Worm (Caenorhabditis elegans) whole organism, L1 larva: ENCODE measurements around the gene mbk-2.

Experiments used
- C34B4.2 ChIP-seq: sonication (generic microtip); optimal IDR thresholded peaks from 2 replicates; lab custom pipeline; 2017; ENCODE audit warnings: mild to moderate bottlenecking, missing genetic modification characterization, missing compliant biosample characterization
- F16B12.6 ChIP-seq: fragments of 150-350 bp; optimal IDR thresholded peaks from 2 replicates; lab custom pipeline; 2014; ENCODE audit warnings: missing biosample characterization, missing genetic modification characterization
- Y116A8C.19 ChIP-seq: sonication (generic microtip); optimal IDR thresholded peaks from 2 replicates; lab custom pipeline; 2016; ENCODE audit warnings: missing compliant biosample characterization, missing genetic modification characterization, borderline replicate concordance
- aha-1 ChIP-seq: fragments of 150-350 bp; optimal IDR thresholded peaks from 2 replicates; lab custom pipeline; 2014; ENCODE audit warnings: missing biosample characterization, missing genetic modification characterization
- alr-1 ChIP-seq: fragments of 200-800 bp; sonication (Bioruptor generic); optimal IDR thresholded peaks from 2 replicates; lab custom pipeline; 2018; ENCODE audit warnings: borderline replicate concordance, mild to moderate bottlenecking, missing genetic modification characterization, missing compliant biosample characterization
- aly-2 ChIP-seq: fragments of 150-350 bp; optimal IDR thresholded peaks from 2 replicates; lab custom pipeline; 2014; ENCODE audit warnings: missing biosample characterization, missing genetic modification characterization
- ceh-63 ChIP-seq: fragments of 200-800 bp; sonication (Bioruptor generic); optimal IDR thresholded peaks from 2 replicates; lab custom pipeline; 2018; ENCODE audit warnings: mild to moderate bottlenecking, missing genetic modification characterization, missing compliant biosample characterization
- ceh-8 ChIP-seq: fragments of 200-800 bp; sonication (Bioruptor generic); optimal IDR thresholded peaks from 2 replicates; lab custom pipeline; 2018; ENCODE audit warnings: mild to moderate bottlenecking, missing genetic modification characterization, moderate library complexity, missing compliant biosample characterization
- ceh-82 ChIP-seq, 3 experiments: fragments of 150-350 bp in 1 of 3; sonication (generic microtip) in 2 of 3; optimal IDR thresholded peaks; 2 replicates each; lab custom pipeline; 2014 to 2017; ENCODE audit warnings: missing biosample characterization in 3 of 3, missing genetic modification characterization in 3 of 3
- ceh-88 ChIP-seq: fragments of 200-800 bp; sonication (Bioruptor generic); IDR thresholded peaks from 2 replicates; pipeline ENCODE4 v1.3.6; 2022; ENCODE audit warnings: missing genetic modification characterization, missing compliant biosample characterization
- ceh-90 ChIP-seq: sonication (generic microtip); optimal IDR thresholded peaks from 2 replicates; lab custom pipeline; 2016; ENCODE audit warnings: missing genetic modification characterization, missing compliant biosample characterization
- ces-1 ChIP-seq: fragments of 150-350 bp; optimal IDR thresholded peaks from 2 replicates; lab custom pipeline; 2014; ENCODE audit warnings: missing biosample characterization, missing genetic modification reagents, missing genetic modification characterization
- dsc-1 ChIP-seq: sonication (generic microtip); optimal IDR thresholded peaks from 2 replicates; lab custom pipeline; 2016; ENCODE audit warnings: mild to moderate bottlenecking, missing genetic modification characterization, missing compliant biosample characterization
- efl-1 ChIP-seq, 4 experiments: fragments of 150-350 bp; optimal IDR thresholded peaks in 3 of 4; peaks in 1 of 4; 1 replicate in 1 of 4; 2 replicates in 3 of 4; lab custom pipeline; 2014; ENCODE audit warnings: missing biosample characterization in 2 of 4, missing genetic modification characterization in 2 of 4, missing genetic modification reagents in 2 of 4
- efl-3 ChIP-seq: fragments of 200-800 bp; sonication (Bioruptor generic); optimal IDR thresholded peaks from 2 replicates; lab custom pipeline; 2018; ENCODE audit warnings: mild to moderate bottlenecking, missing genetic modification characterization, missing compliant biosample characterization
- egl-13 ChIP-seq: sonication (generic microtip); optimal IDR thresholded peaks from 2 replicates; lab custom pipeline; 2016; ENCODE audit warnings: missing genotype, missing genetic modification reagents, missing genetic modification characterization, missing compliant biosample characterization
- elt-3 ChIP-seq, 6 experiments: fragments of 150-350 bp in 1 of 6; sonication (generic microtip); optimal IDR thresholded peaks; 2 replicates each; lab custom pipeline; 2017 to 2018; ENCODE audit warnings: missing biosample characterization in 6 of 6, missing genetic modification characterization in 6 of 6, inconsistent platforms in 1 of 6
- fkh-4 ChIP-seq: sonication (generic microtip); optimal IDR thresholded peaks from 2 replicates; lab custom pipeline; 2016; ENCODE audit warnings: missing compliant biosample characterization, missing genetic modification characterization, borderline replicate concordance
- grh-1 ChIP-seq: fragments of 200-800 bp; sonication (Bioruptor generic); IDR thresholded peaks from 2 replicates; pipeline ENCODE4 v1.3.6; 2022; ENCODE audit warnings: missing genetic modification reagents, missing genetic modification characterization, missing compliant biosample characterization
- isw-1 ChIP-seq: fragments of 200-800 bp; sonication (Bioruptor generic); IDR thresholded peaks from 2 replicates; pipeline ENCODE4 v1.3.6; 2022; ENCODE audit warnings: missing genetic modification characterization, missing compliant biosample characterization
- lin-14 ChIP-seq: fragments of 200-800 bp; sonication (Bioruptor generic); optimal IDR thresholded peaks from 2 replicates; lab custom pipeline; 2018; ENCODE audit warnings: mild to moderate bottlenecking, missing genetic modification characterization, moderate library complexity, missing compliant biosample characterization
- lin-39 ChIP-seq: fragments of 150-350 bp; optimal IDR thresholded peaks from 2 replicates; lab custom pipeline; 2014; ENCODE audit warnings: missing biosample characterization, missing genetic modification reagents, missing genetic modification characterization
- lir-3 ChIP-seq: sonication (generic microtip); optimal IDR thresholded peaks from 2 replicates; lab custom pipeline; 2016; ENCODE audit warnings: mild to moderate bottlenecking, missing genetic modification characterization, moderate library complexity, missing compliant biosample characterization; ENCODE audit not compliant: poor library complexity
- mep-1 ChIP-seq: fragments of 150-350 bp; optimal IDR thresholded peaks from 2 replicates; lab custom pipeline; 2014; ENCODE audit warnings: missing biosample characterization, missing genetic modification characterization
- nhr-11 ChIP-seq: fragments of 150-350 bp; optimal IDR thresholded peaks from 2 replicates; lab custom pipeline; 2014; ENCODE audit warnings: missing biosample characterization, missing genetic modification characterization
- nhr-19 ChIP-seq: fragments of 200-800 bp; sonication (Bioruptor generic); conservative IDR thresholded peaks from 2 replicates; pipeline ENCODE4 v1.3.6; 2022; ENCODE audit warnings: missing genetic modification characterization, missing compliant biosample characterization
- nhr-237 ChIP-seq: fragments of 150-350 bp; optimal IDR thresholded peaks from 2 replicates; lab custom pipeline; 2014; ENCODE audit warnings: missing biosample characterization, missing genetic modification characterization
- nhr-76 ChIP-seq: sonication (generic microtip); optimal IDR thresholded peaks from 2 replicates; lab custom pipeline; 2017; ENCODE audit warnings: missing biosample characterization, missing genetic modification characterization
- nhr-77 ChIP-seq: fragments of 150-350 bp; optimal IDR thresholded peaks from 2 replicates; lab custom pipeline; 2014; ENCODE audit warnings: missing biosample characterization, missing genetic modification characterization
- nhr-84 ChIP-seq: sonication (generic microtip); optimal IDR thresholded peaks from 2 replicates; lab custom pipeline; 2017; ENCODE audit warnings: missing biosample characterization, missing genetic modification characterization
- nhr-85 ChIP-seq: sonication (generic microtip); peaks from one replicate; lab custom pipeline; 2016; ENCODE audit warnings: missing genetic modification characterization, inconsistent platforms, missing compliant biosample characterization
- pax-3 ChIP-seq: fragments of 200-800 bp; sonication (Bioruptor generic); optimal IDR thresholded peaks from 2 replicates; lab custom pipeline; 2018; ENCODE audit warnings: mild to moderate bottlenecking, missing genetic modification characterization, moderate library complexity, missing compliant biosample characterization
- pqm-1 ChIP-seq: sonication (generic microtip); optimal IDR thresholded peaks from 3 replicates; lab custom pipeline; 2017; ENCODE audit warnings: missing biosample characterization, missing genetic modification characterization
- rnt-1 ChIP-seq: sonication (generic microtip); optimal IDR thresholded peaks from 2 replicates; lab custom pipeline; 2016; ENCODE audit warnings: mild to moderate bottlenecking, missing genetic modification characterization, moderate library complexity, missing compliant biosample characterization
- snpc-4 ChIP-seq: fragments of 150-350 bp; optimal IDR thresholded peaks from 2 replicates; lab custom pipeline; 2014; ENCODE audit warnings: missing biosample characterization, missing genetic modification characterization
- snu-23 ChIP-seq: sonication (generic microtip); optimal IDR thresholded peaks from 2 replicates; lab custom pipeline; 2016; ENCODE audit warnings: missing genetic modification characterization, missing compliant biosample characterization
- sox-4 ChIP-seq: sonication (generic microtip); optimal IDR thresholded peaks from 2 replicates; lab custom pipeline; 2016; ENCODE audit warnings: missing genetic modification characterization, missing compliant biosample characterization
- swsn-7 ChIP-seq: sonication (generic microtip); optimal IDR thresholded peaks from 2 replicates; lab custom pipeline; 2016; ENCODE audit warnings: missing genetic modification characterization, missing compliant biosample characterization
- tbx-2 ChIP-seq: sonication (generic microtip); optimal IDR thresholded peaks from 2 replicates; lab custom pipeline; 2016; ENCODE audit warnings: missing genetic modification characterization, missing compliant biosample characterization
- tlp-1 ChIP-seq: fragments of 150-350 bp; optimal IDR thresholded peaks from 2 replicates; lab custom pipeline; 2014; ENCODE audit warnings: missing biosample characterization, missing genetic modification characterization
- unc-130 ChIP-seq: fragments of 150-350 bp; optimal IDR thresholded peaks from 2 replicates; lab custom pipeline; 2017; ENCODE audit warnings: missing biosample characterization, missing genetic modification characterization, inconsistent platforms
- unc-30 ChIP-seq: sonication (generic microtip); optimal IDR thresholded peaks from 2 replicates; lab custom pipeline; 2017; ENCODE audit warnings: missing biosample characterization, missing genetic modification characterization
- unc-98 ChIP-seq: fragments of 200-800 bp; sonication (Bioruptor generic); IDR thresholded peaks from 2 replicates; pipeline ENCODE4 v1.3.6; 2022; ENCODE audit warnings: missing genetic modification characterization, missing compliant biosample characterization
- xbp-1 ChIP-seq: sonication (generic microtip); optimal IDR thresholded peaks from 2 replicates; lab custom pipeline; 2016; ENCODE audit warnings: missing genetic modification characterization, missing compliant biosample characterization
- zag-1 ChIP-seq: fragments of 150-350 bp; optimal IDR thresholded peaks from 2 replicates; lab custom pipeline; 2014; ENCODE audit warnings: missing biosample characterization, missing genetic modification characterization
- ztf-11 ChIP-seq, 2 experiments: sonication (generic microtip); optimal IDR thresholded peaks; 2 replicates each; lab custom pipeline; 2016 to 2017; ENCODE audit warnings: missing genetic modification characterization in 2 of 2, missing biosample characterization in 1 of 2, missing compliant biosample characterization in 1 of 2

mbk-2 gene

ce11 chrIV:13013231-13013630 is 4.3 kb downstream of the mbk-2 start (continued):
- no peak for TF ChIP-seq pax-3 (tag; lab: Kevin White, UChicago)
- TF ChIP-seq aha-1 (tag; lab: Kevin White, UChicago) = no peak
- TF ChIP-seq ceh-63 (GFP tag; lab: Kevin White, UChicago) = no peak
- no peak for TF ChIP-seq unc-30 (tag; lab: Kevin White, UChicago)
- TF ChIP-seq nhr-85 (tag; lab: Kevin White, UChicago) = peak; percentile 75
- no peak for TF ChIP-seq unc-130 (tag; lab: Kevin White, UChicago)
- TF ChIP-seq efl-1 (optimal IDR thresholded peaks at IDR 0.05; lab: Kevin White, UChicago) = no peak
- TF ChIP-seq efl-1 (GFP tag; optimal IDR thresholded peaks at IDR 0.05 in 1 of 2; lab: Kevin White, UChicago) = peak in 1 of 2 experiments; percentile 35
- no peak for TF ChIP-seq nhr-11 (tag; lab: Kevin White, UChicago)
- no peak for TF ChIP-seq dsc-1 (tag; lab: Kevin White, UChicago)
- TF ChIP-seq alr-1 (tag; lab: Kevin White, UChicago) = no peak
- no peak for TF ChIP-seq sox-4
- no peak for TF ChIP-seq ceh-90 (tag; lab: Kevin White, UChicago)
- TF ChIP-seq xbp-1 (tag; lab: Kevin White, UChicago) = no peak
- TF ChIP-seq pqm-1 = no peak
- no peak for TF ChIP-seq nhr-19
- TF ChIP-seq ceh-88 = no peak
- no peak for TF ChIP-seq ztf-11 (tag; optimal IDR thresholded peaks at IDR 0.05; lab: Kevin White, UChicago)
- peak; percentile 17 for TF ChIP-seq rnt-1 (tag; lab: Kevin White, UChicago)
- no peak for TF ChIP-seq nhr-76
- no peak for TF ChIP-seq aly-2 (tag; lab: Kevin White, UChicago)
- no peak for TF ChIP-seq ces-1 (GFP tag; lab: Kevin White, UChicago)
- TF ChIP-seq egl-13 (tag; lab: Kevin White, UChicago) = no peak
- peak in 1 of 6 experiments; percentile 65 for TF ChIP-seq elt-3 (tag; optimal IDR thresholded peaks at IDR 0.05; lab: Kevin White, UChicago)
- no peak for TF ChIP-seq lin-39
- no peak for TF ChIP-seq Y116A8C.19 (tag; lab: Kevin White, UChicago)
- no peak for TF ChIP-seq nhr-77
- TF ChIP-seq F16B12.6 (tag; lab: Kevin White, UChicago) = no peak
- TF ChIP-seq lin-14 (GFP tag; lab: Kevin White, UChicago) = peak; percentile 67
- no peak for TF ChIP-seq ceh-8 (GFP tag; lab: Kevin White, UChicago)
- TF ChIP-seq ceh-82 (tag; optimal IDR thresholded peaks at IDR 0.05; lab: Kevin White, UChicago) = no peak

- TF ChIP-seq lin-14 (GFP tag; lab: Kevin White, UChicago) (peak; percentile 20), unc-30 (tag; lab: Kevin White, UChicago) (no peak), snpc-4 (tag; lab: Kevin White, UChicago) (peak; percentile 82), grh-1 (GFP tag; lab: Robert Waterston, UW) (no peak), swsn-7 (tag; lab: Kevin White, UChicago) (no peak), mep-1 (tag; lab: Kevin White, UChicago) (no peak), zag-1 (tag; lab: Kevin White, UChicago) (no peak), nhr-85 (tag; lab: Kevin White, UChicago) (peak; percentile 87)
- TF ChIP-seq, all 84 proteins: peak for 3
These were observed 4.9 kb downstream of the mbk-2 start for ce11 chrIV:13013711-13014341.

- no peak for TF ChIP-seq nhr-11 (tag; lab: Kevin White, UChicago)
- TF ChIP-seq pax-3 (tag; lab: Kevin White, UChicago) = peak; percentile 28
- TF ChIP-seq nhr-237 (tag; lab: Kevin White, UChicago) = no peak
- no peak for TF ChIP-seq isw-1 (GFP tag; lab: Robert Waterston, UW)
- TF ChIP-seq Y116A8C.19 (tag; lab: Kevin White, UChicago) = no peak
- no peak for TF ChIP-seq unc-98 (GFP tag; lab: Robert Waterston, UW)
- no peak for TF ChIP-seq tlp-1 (tag; lab: Kevin White, UChicago)
- TF ChIP-seq efl-3 (GFP tag; lab: Kevin White, UChicago) = no peak
- no peak for TF ChIP-seq fkh-4 (tag; lab: Kevin White, UChicago)
- TF ChIP-seq nhr-76 = no peak
- no peak for TF ChIP-seq ceh-63 (GFP tag; lab: Kevin White, UChicago)
- TF ChIP-seq rnt-1 (tag; lab: Kevin White, UChicago) = peak; percentile 30
- TF ChIP-seq snu-23 (GFP tag; lab: Kevin White, UChicago) = peak; percentile 31
- no peak for TF ChIP-seq nhr-84 (tag; lab: Kevin White, UChicago)
- TF ChIP-seq pqm-1 = no peak
- peak; percentile 15 for TF ChIP-seq swsn-7 (tag; lab: Kevin White, UChicago)
- no peak for TF ChIP-seq aly-2 (tag; lab: Kevin White, UChicago)
- peak; percentile 27 for TF ChIP-seq mep-1 (tag; lab: Kevin White, UChicago)
- TF ChIP-seq C34B4.2 = no peak
- TF ChIP-seq lir-3 = no peak
- TF ChIP-seq tbx-2 (tag; lab: Kevin White, UChicago) = no peak
- TF ChIP-seq unc-130 (tag; lab: Kevin White, UChicago) = no peak
These were observed 6.9 kb downstream of the mbk-2 start for ce11 chrIV:13015801-13016404.
